Worm (Caenorhabditis elegans) whole organism, mixed stage, embryonic: ENCODE results near the gene R01H2.1.

Source experiments
- ceh-39 ChIP-seq: fragments of 150-350 bp; optimal IDR thresholded peaks from 2 replicates; lab custom pipeline; 2014; ENCODE audit warnings: missing biosample characterization, missing genetic modification characterization
- elt-1 ChIP-seq: sonication (generic microtip); optimal IDR thresholded peaks from 2 replicates; lab custom pipeline; 2017; ENCODE audit warnings: missing genetic modification characterization, mild to moderate bottlenecking, missing compliant biosample characterization, antibody characterized with exemption, moderate library complexity, borderline replicate concordance; ENCODE audit not compliant: insufficient read depth
- ham-2 ChIP-seq: fragments of 200-800 bp; sonication (Bioruptor generic); optimal IDR thresholded peaks from 2 replicates; lab custom pipeline; 2018; ENCODE audit warnings: mild to moderate bottlenecking, missing genetic modification characterization, missing compliant biosample characterization
- lsy-2 ChIP-seq: fragments of 150-350 bp; optimal IDR thresholded peaks from 2 replicates; lab custom pipeline; 2014; ENCODE audit warnings: missing biosample characterization, missing genetic modification characterization
- pha-4 ChIP-seq: fragments of 150-350 bp; optimal IDR thresholded peaks from 2 replicates; lab custom pipeline; 2018; ENCODE audit warnings: missing biosample characterization, missing genetic modification reagents, missing genetic modification characterization
- snpc-4 ChIP-seq: fragments of 150-350 bp; optimal IDR thresholded peaks from 2 replicates; lab custom pipeline; 2014; ENCODE audit warnings: missing biosample characterization, missing genetic modification characterization
- sptf-1 ChIP-seq: sonication (generic microtip); optimal IDR thresholded peaks from 2 replicates; lab custom pipeline; 2017; ENCODE audit warnings: mild to moderate bottlenecking, missing genetic modification characterization, moderate library complexity, missing compliant biosample characterization
- unc-62 ChIP-seq: fragments of 150-350 bp; optimal IDR thresholded peaks from 2 replicates; lab custom pipeline; 2014; ENCODE audit warnings: missing biosample characterization, missing genetic modification reagents, missing genetic modification characterization

ce11 chrIII:7072452-7072851 lies 9.8 kb downstream of the R01H2.1 start, which contains the start of gene lin-37:
- no peak for TF ChIP-seq unc-62 (GFP tag; lab: Kevin White, UChicago)
- no peak for TF ChIP-seq snpc-4 (tag; lab: Kevin White, UChicago)
- TF ChIP-seq sptf-1 (tag; lab: Kevin White, UChicago): no peak
- TF ChIP-seq lsy-2 (tag; lab: Kevin White, UChicago): no peak
- no peak for TF ChIP-seq ham-2 (GFP tag; lab: Kevin White, UChicago)
- no peak for TF ChIP-seq ceh-39 (tag; lab: Kevin White, UChicago)
- no peak for TF ChIP-seq elt-1 (tag; lab: Kevin White, UChicago)
- TF ChIP-seq pha-4 (tag; lab: Kevin White, UChicago): no peak
